Fruit fly (Drosophila melanogaster) whole organism, embryonic: ENCODE data around the gene Galphai.

Experiments used
- CG10366 ChIP-seq: fragments of 200-800 bp; sonication (Bioruptor generic); IDR thresholded peaks from 2 replicates; pipeline ENCODE4 v1.3.6; 2022; ENCODE audit warnings: missing biosample characterization, missing genetic modification characterization
- CG10462 ChIP-seq: fragments of 200-800 bp; sonication (Bioruptor generic); optimal IDR thresholded peaks from 2 replicates; lab custom pipeline; 2016; ENCODE audit warnings: missing biosample characterization, missing genetic modification characterization
- CG10979 ChIP-seq: fragments of 200-800 bp; sonication (Bioruptor generic); optimal IDR thresholded peaks from 2 replicates; lab custom pipeline; 2018; ENCODE audit warnings: missing biosample characterization, mild to moderate bottlenecking, missing genetic modification characterization, moderate library complexity
- CG1233 ChIP-seq: fragments of 200-800 bp; sonication (Bioruptor generic); optimal IDR thresholded peaks from 4 replicates; lab custom pipeline; 2018; ENCODE audit warnings: missing biosample characterization, mild to moderate bottlenecking, missing genetic modification characterization
- CG13287 ChIP-seq: fragments of 200-800 bp; sonication (Bioruptor generic); IDR thresholded peaks from 2 replicates; pipeline ENCODE4 v1.3.6; 2022; ENCODE audit warnings: missing biosample characterization, missing genetic modification characterization; ENCODE audit not compliant: partially characterized antibody
- CG13296 ChIP-seq: fragments of 200-800 bp; sonication (Bioruptor generic); optimal IDR thresholded peaks from 3 replicates; lab custom pipeline; 2018; ENCODE audit warnings: missing biosample characterization, mild to moderate bottlenecking, missing genetic modification characterization
- CG13775 ChIP-seq: fragments of 200-800 bp; sonication (Bioruptor generic); optimal IDR thresholded peaks from 3 replicates; lab custom pipeline; 2017; ENCODE audit warnings: missing biosample characterization, mild to moderate bottlenecking, missing genetic modification characterization
- CG15011 ChIP-seq: fragments of 200-800 bp; sonication (Bioruptor generic); optimal IDR thresholded peaks from 3 replicates; lab custom pipeline; 2018; ENCODE audit warnings: missing biosample characterization, mild to moderate bottlenecking, missing genetic modification characterization
- CG1602 ChIP-seq: fragments of 200-800 bp; sonication (Bioruptor generic); optimal IDR thresholded peaks from 3 replicates; lab custom pipeline; 2016; ENCODE audit warnings: missing biosample characterization, missing genetic modification characterization
- CG1647 ChIP-seq: fragments of 200-800 bp; sonication (Bioruptor generic); optimal IDR thresholded peaks from 3 replicates; lab custom pipeline; 2016; ENCODE audit warnings: missing biosample characterization, missing genetic modification characterization
- CG17359 ChIP-seq: fragments of 200-800 bp; sonication (Bioruptor generic); optimal IDR thresholded peaks from 3 replicates; lab custom pipeline; 2018; ENCODE audit warnings: missing biosample characterization, mild to moderate bottlenecking, missing genetic modification characterization, moderate library complexity
- CG2678 ChIP-seq: fragments of 200-800 bp; sonication (Bioruptor generic); optimal IDR thresholded peaks from 3 replicates; lab custom pipeline; 2019; ENCODE audit warnings: missing biosample characterization, mild to moderate bottlenecking, missing genetic modification characterization, moderate library complexity
- CG6654 ChIP-seq: fragments of 200-800 bp; sonication (Bioruptor generic); optimal IDR thresholded peaks from 2 replicates; lab custom pipeline; 2017; ENCODE audit warnings: missing biosample characterization, mild to moderate bottlenecking, missing genetic modification characterization
- CG7745 ChIP-seq: fragments of 200-800 bp; sonication (Bioruptor generic); optimal IDR thresholded peaks from 2 replicates; lab custom pipeline; 2018; ENCODE audit warnings: missing biosample characterization, mild to moderate bottlenecking, missing genetic modification characterization, moderate library complexity
- CG7839 ChIP-seq: fragments of 200-800 bp; sonication (Bioruptor generic); optimal IDR thresholded peaks from 3 replicates; lab custom pipeline; 2018; ENCODE audit warnings: missing biosample characterization, mild to moderate bottlenecking, missing genetic modification characterization, moderate library complexity
- CG7928 ChIP-seq: fragments of 200-800 bp; sonication (Bioruptor generic); optimal IDR thresholded peaks from 2 replicates; lab custom pipeline; 2017; ENCODE audit warnings: missing biosample characterization, mild to moderate bottlenecking, missing genetic modification characterization
- CG7987 ChIP-seq: fragments of 200-800 bp; sonication (Bioruptor generic); optimal IDR thresholded peaks from 2 replicates; lab custom pipeline; 2018; ENCODE audit warnings: missing biosample characterization, mild to moderate bottlenecking, missing genetic modification characterization, moderate library complexity
- CG8478 ChIP-seq: fragments of >200 bp; optimal IDR thresholded peaks from 2 replicates; lab custom pipeline; 2018
- CG9797 ChIP-seq: fragments of 200-800 bp; sonication (Bioruptor generic); optimal IDR thresholded peaks from 3 replicates; lab custom pipeline; 2018; ENCODE audit warnings: missing biosample characterization, mild to moderate bottlenecking, missing genetic modification characterization
- Drgx ChIP-seq: fragments of 200-800 bp; sonication (Bioruptor generic); IDR thresholded peaks from 2 replicates; pipeline ENCODE4 v1.3.6; 2022; ENCODE audit warnings: missing biosample characterization, missing genetic modification characterization
- Elba2 ChIP-seq: fragments of 200-800 bp; sonication (Bioruptor generic); optimal IDR thresholded peaks from 3 replicates; lab custom pipeline; 2016; ENCODE audit warnings: missing biosample characterization, missing genetic modification characterization
- Fer2 ChIP-seq: fragments of 200-800 bp; sonication (Bioruptor generic); optimal IDR thresholded peaks from 2 replicates; lab custom pipeline; 2018; ENCODE audit warnings: missing biosample characterization, mild to moderate bottlenecking, missing genetic modification characterization, moderate library complexity
- Kr ChIP-seq: fragments of 200-800 bp; sonication (Bioruptor generic); optimal IDR thresholded peaks from 2 replicates; lab custom pipeline; 2017; ENCODE audit warnings: missing biosample characterization, mild to moderate bottlenecking, missing genetic modification characterization
- Lim3 ChIP-seq: fragments of 200-800 bp; sonication (Bioruptor generic); IDR thresholded peaks from 2 replicates; pipeline ENCODE4 v1.3.6; 2022; ENCODE audit warnings: missing biosample characterization, missing genetic modification characterization
- MTF-1 ChIP-seq: fragments of 200-800 bp; sonication (Bioruptor generic); optimal IDR thresholded peaks from 2 replicates; lab custom pipeline; 2018; ENCODE audit warnings: missing biosample characterization, mild to moderate bottlenecking, missing genetic modification characterization, borderline replicate concordance
- Rx ChIP-seq: fragments of 200-800 bp; sonication (Bioruptor generic); IDR thresholded peaks from 2 replicates; pipeline ENCODE4 v1.3.6; 2022; ENCODE audit warnings: missing biosample characterization, missing genetic modification characterization
- Trl ChIP-seq, 3 experiments: fragments of >200 bp in 2 of 3; fragments of 200-800 bp in 1 of 3; sonication (Bioruptor generic) in 1 of 3; optimal IDR thresholded peaks; 2 replicates in 1 of 3; 3 replicates in 2 of 3; lab custom pipeline; 2016 to 2017; ENCODE audit warnings: missing biosample characterization in 1 of 3, missing genetic modification characterization in 1 of 3
- YL-1 ChIP-seq: fragments of 200-800 bp; sonication (Bioruptor generic); optimal IDR thresholded peaks from 3 replicates; lab custom pipeline; 2017; ENCODE audit warnings: missing biosample characterization, mild to moderate bottlenecking, missing genetic modification characterization
- abd-A ChIP-seq: fragments of 200-800 bp; sonication (Bioruptor generic); optimal IDR thresholded peaks from 3 replicates; lab custom pipeline; 2019; ENCODE audit warnings: missing biosample characterization, mild to moderate bottlenecking, missing genetic modification characterization, moderate library complexity
- ac ChIP-seq: fragments of 200-800 bp; sonication (Bioruptor generic); optimal IDR thresholded peaks from 3 replicates; lab custom pipeline; 2017; ENCODE audit warnings: missing biosample characterization, mild to moderate bottlenecking, missing genetic modification characterization
- ci ChIP-seq: fragments of 200-800 bp; sonication (Bioruptor generic); IDR thresholded peaks from 3 replicates; pipeline ENCODE4 v1.3.6; 2022; ENCODE audit warnings: missing biosample characterization, missing genetic modification characterization
- eve ChIP-seq, 2 experiments: fragments of >200 bp; optimal IDR thresholded peaks; 2 replicates each; lab custom pipeline; 2017; ENCODE audit warnings: missing biosample characterization in 2 of 2, missing genetic modification characterization in 2 of 2
- ewg ChIP-seq: fragments of 200-800 bp; sonication (Bioruptor generic); optimal IDR thresholded peaks from 3 replicates; lab custom pipeline; 2017; ENCODE audit warnings: mild to moderate bottlenecking, missing biosample characterization, missing genetic modification reagents, missing genetic modification characterization
- gsb-n ChIP-seq: fragments of 200-800 bp; sonication (Bioruptor generic); optimal IDR thresholded peaks from 3 replicates; lab custom pipeline; 2018; ENCODE audit warnings: missing biosample characterization, mild to moderate bottlenecking, missing genetic modification characterization
- insv ChIP-seq, 2 experiments: fragments of 200-800 bp; sonication (Bioruptor generic); optimal IDR thresholded peaks; 3 replicates each; lab custom pipeline; 2016 to 2018; ENCODE audit warnings: missing biosample characterization in 2 of 2, missing genetic modification characterization in 2 of 2
- lola ChIP-seq, 3 experiments: fragments of >200 bp in 2 of 3; fragments of 200-800 bp in 1 of 3; sonication (Bioruptor generic) in 1 of 3; optimal IDR thresholded peaks; 2 replicates each; lab custom pipeline; 2017 to 2019; ENCODE audit warnings: missing biosample characterization in 3 of 3, missing genetic modification characterization in 3 of 3, mild to moderate bottlenecking in 1 of 3, moderate library complexity in 1 of 3
- mam ChIP-seq: fragments of 200-800 bp; sonication (Bioruptor generic); optimal IDR thresholded peaks from 3 replicates; lab custom pipeline; 2016; ENCODE audit warnings: missing biosample characterization, missing genetic modification characterization
- mld ChIP-seq: fragments of 200-800 bp; sonication (Bioruptor generic); IDR thresholded peaks from 3 replicates; pipeline ENCODE4 v1.3.6; 2022; ENCODE audit warnings: missing biosample characterization, missing genetic modification characterization; ENCODE audit not compliant: partially characterized antibody
- pb ChIP-seq: fragments of 200-800 bp; sonication (Bioruptor generic); optimal IDR thresholded peaks from 3 replicates; lab custom pipeline; 2016; ENCODE audit warnings: missing biosample characterization, missing genetic modification characterization
- peb ChIP-seq: fragments of 200-800 bp; sonication (Bioruptor generic); IDR thresholded peaks from 2 replicates; pipeline ENCODE4 v1.3.6; 2022; ENCODE audit warnings: missing biosample characterization, missing genetic modification characterization
- pfk ChIP-seq: fragments of 200-800 bp; sonication (Bioruptor generic); optimal IDR thresholded peaks from 2 replicates; lab custom pipeline; 2018; ENCODE audit warnings: missing biosample characterization, mild to moderate bottlenecking, missing genetic modification characterization, moderate library complexity
- repo ChIP-seq: fragments of 200-800 bp; sonication (Bioruptor generic); optimal IDR thresholded peaks from 2 replicates; lab custom pipeline; 2016; ENCODE audit warnings: missing biosample characterization, missing genetic modification characterization
- salm ChIP-seq: fragments of 200-800 bp; sonication (Bioruptor generic); optimal IDR thresholded peaks from 2 replicates; lab custom pipeline; 2018; ENCODE audit warnings: missing biosample characterization, mild to moderate bottlenecking, missing genetic modification characterization
- scrt ChIP-seq: fragments of 200-800 bp; sonication (Bioruptor generic); optimal IDR thresholded peaks from 2 replicates; lab custom pipeline; 2018; ENCODE audit warnings: missing biosample characterization, mild to moderate bottlenecking, missing genetic modification characterization, moderate library complexity
- sens ChIP-seq: fragments of 200-800 bp; sonication (Bioruptor generic); peaks from one replicate; lab custom pipeline; 2016; ENCODE audit warnings: missing biosample characterization, missing genetic modification characterization
- seq ChIP-seq: fragments of 200-800 bp; sonication (Bioruptor generic); IDR thresholded peaks from 2 replicates; pipeline ENCODE4 v1.3.6; 2022; ENCODE audit warnings: missing biosample characterization, missing genetic modification characterization
- so ChIP-seq: fragments of 200-800 bp; sonication (Bioruptor generic); IDR thresholded peaks from 3 replicates; pipeline ENCODE4 v1.3.6; 2022; ENCODE audit warnings: missing biosample characterization, missing genetic modification characterization
- sqz ChIP-seq: fragments of 200-800 bp; sonication (Bioruptor generic); optimal IDR thresholded peaks from 3 replicates; lab custom pipeline; 2018; ENCODE audit warnings: missing biosample characterization, mild to moderate bottlenecking, missing genetic modification characterization
- tgo ChIP-seq: fragments of 200-800 bp; sonication (Bioruptor generic); IDR thresholded peaks from 3 replicates; pipeline ENCODE4 v1.3.6; 2022; ENCODE audit warnings: missing biosample characterization, missing genetic modification characterization
- yki ChIP-seq: fragments of >200 bp; optimal IDR thresholded peaks from 3 replicates; lab custom pipeline; 2018

Gene Galphai

DNA sequence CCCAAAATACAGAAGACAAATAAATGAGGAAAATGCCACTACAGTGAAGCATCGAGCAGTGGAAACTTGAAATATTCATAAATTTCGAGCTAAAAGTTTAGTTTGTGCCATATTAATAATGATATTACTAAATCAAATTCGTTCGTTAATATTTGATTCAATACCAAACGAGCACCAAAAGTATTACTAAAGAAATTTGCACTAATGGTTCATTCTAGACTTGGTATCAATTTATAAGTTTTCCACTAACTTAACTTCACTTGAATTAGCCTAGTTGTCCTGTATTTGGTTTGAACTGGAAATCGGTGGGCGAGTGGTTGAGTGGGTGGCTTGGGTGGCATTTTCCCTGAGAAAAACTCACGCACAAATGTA is 35.9 kb downstream of the Galphai start (continued):
- TF ChIP-seq CG13296 (GFP tag; lab: Kevin White, UChicago) (peak; percentile 10), Fer2 (no peak), CG10462 (GFP tag; lab: Kevin White, UChicago) (no peak), gsb-n (no peak), CG8478 (lab: Kevin White, UChicago) (no peak), Lim3 (no peak), CG17359 (tag; lab: Kevin White, UChicago) (no peak), CG13775 (GFP tag; lab: Kevin White, UChicago) (no peak), tgo (GFP tag; lab: Robert Waterston, UW) (no peak), CG7745 (no peak), CG9797 (GFP tag; lab: Kevin White, UChicago) (no peak), repo (GFP tag; lab: Kevin White, UChicago) (no peak), Rx (GFP tag; lab: Robert Waterston, UW) (no peak), CG7839 (tag; lab: Kevin White, UChicago) (peak; percentile 6), mam (GFP tag; lab: Kevin White, UChicago) (peak; percentile 32), mld (no peak), peb (GFP tag; lab: Robert Waterston, UW) (no peak), Drgx (no peak), CG15011 (GFP tag; lab: Kevin White, UChicago) (no peak), CG7987 (GFP tag; lab: Kevin White, UChicago) (no peak), pb (GFP tag; lab: Kevin White, UChicago) (no peak), Elba2 (no peak)

DNA sequence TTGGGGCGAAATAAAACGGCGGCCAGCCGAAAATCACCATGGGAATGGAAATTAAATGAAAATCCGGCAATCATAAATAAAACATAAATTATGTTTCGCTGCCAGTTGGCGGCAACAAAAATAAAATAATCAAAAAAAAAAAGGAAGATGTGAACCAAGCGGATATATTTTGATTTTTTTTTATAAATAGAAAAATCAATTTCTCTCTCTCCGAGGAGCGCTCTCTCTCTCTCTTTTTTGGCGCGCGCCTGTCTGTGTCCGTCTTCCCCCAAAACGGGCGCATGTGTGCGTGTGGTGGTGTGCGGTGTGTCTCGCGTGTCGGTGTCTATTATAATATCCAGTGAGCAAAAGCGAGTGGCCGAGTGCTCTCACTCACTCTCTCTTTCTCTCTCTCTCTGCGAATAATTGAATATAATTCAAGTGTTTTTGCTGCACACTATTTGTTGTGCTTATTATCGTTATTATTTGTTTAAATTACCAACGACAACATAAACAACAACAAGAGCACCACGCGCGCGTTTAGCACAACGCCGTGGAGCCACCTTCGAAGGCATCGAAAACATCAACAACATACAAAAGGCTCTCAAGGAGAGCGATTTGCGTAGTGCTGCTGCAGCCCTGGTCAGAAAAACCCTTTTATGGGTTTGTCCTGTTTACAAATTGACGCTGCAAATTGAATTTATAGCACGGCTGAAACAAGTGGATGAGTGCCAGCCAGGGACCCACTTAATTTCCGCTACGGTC is 36.5 kb downstream of the Galphai start:
- no peak for TF ChIP-seq lola (GFP tag; optimal IDR thresholded peaks at IDR 0.05; lab: Kevin White, UChicago)
- no peak for TF ChIP-seq Lim3
- TF ChIP-seq CG1602 (GFP tag; lab: Kevin White, UChicago) = no peak
- no peak for TF ChIP-seq MTF-1 (GFP tag; lab: Kevin White, UChicago)
- peak; percentile 70 for TF ChIP-seq sqz (GFP tag; lab: Kevin White, UChicago)
- TF ChIP-seq Kr (GFP tag; lab: Kevin White, UChicago) = peak; percentile 4
- TF ChIP-seq CG2678 (tag; lab: Kevin White, UChicago) = no peak
- no peak for TF ChIP-seq CG10366
- peak; percentile 58 for TF ChIP-seq sens (GFP tag; lab: Kevin White, UChicago)
- no peak for TF ChIP-seq insv (GFP tag; optimal IDR thresholded peaks at IDR 0.05; lab: Kevin White, UChicago)
- TF ChIP-seq Trl (optimal IDR thresholded peaks at IDR 0.05; lab: Kevin White, UChicago) = peak; percentile 82 to 86
- TF ChIP-seq Trl (GFP tag; optimal IDR thresholded peaks at IDR 0.05; lab: Kevin White, UChicago) = no peak
- peak; percentile 36 for TF ChIP-seq abd-A (tag; lab: Kevin White, UChicago)
- TF ChIP-seq CG6654 (GFP tag; lab: Kevin White, UChicago) = no peak
- TF ChIP-seq CG1233 = no peak
- TF ChIP-seq pfk (GFP tag; lab: Kevin White, UChicago) = no peak
- peak; percentile 14; the same call in 1 of the 3 replicates for TF ChIP-seq so
- peak; percentile 15 for TF ChIP-seq scrt
- peak in 1 of 2 experiments; percentile 4 for TF ChIP-seq eve (GFP tag; optimal IDR thresholded peaks at IDR 0.05; lab: Kevin White, UChicago)
- no peak for TF ChIP-seq CG10979
- peak; percentile 47 for TF ChIP-seq ewg (GFP tag; lab: Kevin White, UChicago)
- TF ChIP-seq CG1647 (GFP tag; lab: Kevin White, UChicago) = no peak
- peak; percentile 17; the same call in 1 of the 2 replicates for TF ChIP-seq CG13287
- 0 out of 3 replicates have a peak, but pooled peaks have one; percentile 10 for TF ChIP-seq ci (GFP tag; lab: Robert Waterston, UW)
- TF ChIP-seq seq (GFP tag; lab: Robert Waterston, UW) = peak; percentile 43; the same call in 1 of the 2 replicates
- peak; percentile 20 for TF ChIP-seq YL-1 (GFP tag; lab: Kevin White, UChicago)
- TF ChIP-seq ac (GFP tag; lab: Kevin White, UChicago) = no peak
- peak; percentile 70 for TF ChIP-seq CG7928 (GFP tag; lab: Kevin White, UChicago)
- peak; percentile 28 for TF ChIP-seq yki (lab: Kevin White, UChicago)
- TF ChIP-seq salm (tag; lab: Kevin White, UChicago) = no peak
